Worm (Caenorhabditis elegans) whole organism, L2 larva: Measurements from ENCODE around the gene T13C5.7.

Experiments
- alr-1 ChIP-seq: fragments of 150-350 bp; optimal IDR thresholded peaks from 2 replicates; lab custom pipeline; 2014; ENCODE audit warnings: missing biosample characterization, missing genetic modification characterization
- elt-1 ChIP-seq: fragments of 150-350 bp; optimal IDR thresholded peaks from 2 replicates; lab custom pipeline; 2014; ENCODE audit warnings: missing biosample characterization, missing genetic modification characterization
- elt-3 ChIP-seq: sonication (generic microtip); optimal IDR thresholded peaks from 2 replicates; lab custom pipeline; 2017; ENCODE audit warnings: missing biosample characterization, missing genetic modification characterization
- nhr-11 ChIP-seq: fragments of 150-350 bp; optimal IDR thresholded peaks from 2 replicates; lab custom pipeline; 2014; ENCODE audit warnings: missing biosample characterization, missing genetic modification characterization
- nhr-12 ChIP-seq: fragments of 150-350 bp; optimal IDR thresholded peaks from 2 replicates; lab custom pipeline; 2014; ENCODE audit warnings: missing biosample characterization, missing genetic modification characterization
- nhr-23 ChIP-seq: fragments of 150-350 bp; optimal IDR thresholded peaks from 2 replicates; lab custom pipeline; 2014; ENCODE audit warnings: missing biosample characterization, missing genetic modification reagents, missing genetic modification characterization

ce11 chrX:6187848-6188247 is 7.5 kb downstream of the T13C5.7 start, which contains the start of gene T13C5.10:
- TF ChIP-seq nhr-11, result no peak
- no peak for TF ChIP-seq elt-3 (tag; lab: Kevin White, UChicago)
- no peak for TF ChIP-seq nhr-23 (tag; lab: Kevin White, UChicago)
- no peak for TF ChIP-seq nhr-12 (tag; lab: Kevin White, UChicago)
- TF ChIP-seq alr-1 (tag; lab: Kevin White, UChicago), result no peak
- no peak for TF ChIP-seq elt-1 (tag; lab: Kevin White, UChicago)
